Fruit fly (Drosophila melanogaster) whole organism, pupa: ENCODE results near the gene ras.

Experiments
- CG10348 ChIP-seq: fragments of 200-800 bp; sonication (Bioruptor generic); IDR thresholded peaks from 2 replicates; pipeline ENCODE4 v1.3.6; 2022; ENCODE audit warnings: missing biosample characterization, missing genetic modification characterization
- CG12605 ChIP-seq: fragments of 200-800 bp; sonication (Bioruptor generic); IDR thresholded peaks from 2 replicates; pipeline ENCODE4 v1.3.6; 2022; ENCODE audit warnings: missing biosample characterization, missing genetic modification characterization
- CG13204 ChIP-seq: fragments of 200-800 bp; sonication (Bioruptor generic); optimal IDR thresholded peaks from 2 replicates; lab custom pipeline; 2018; ENCODE audit warnings: missing biosample characterization, mild to moderate bottlenecking, missing genetic modification characterization, moderate library complexity
- CG17806 ChIP-seq: fragments of 200-800 bp; sonication (Bioruptor generic); optimal IDR thresholded peaks from 2 replicates; lab custom pipeline; 2018; ENCODE audit warnings: missing biosample characterization, mild to moderate bottlenecking, missing genetic modification characterization, moderate library complexity
- CG34367 ChIP-seq: fragments of 200-800 bp; sonication (Bioruptor generic); optimal IDR thresholded peaks from 2 replicates; lab custom pipeline; 2018; ENCODE audit warnings: missing biosample characterization, mild to moderate bottlenecking, missing genetic modification characterization
- CG8159 ChIP-seq: fragments of 200-800 bp; sonication (Bioruptor generic); optimal IDR thresholded peaks from 3 replicates; lab custom pipeline; 2018; ENCODE audit warnings: missing biosample characterization, mild to moderate bottlenecking, missing genetic modification characterization, moderate library complexity
- CG8301 ChIP-seq: fragments of 200-800 bp; sonication (Bioruptor generic); optimal IDR thresholded peaks from 2 replicates; lab custom pipeline; 2018; ENCODE audit warnings: missing biosample characterization, mild to moderate bottlenecking, missing genetic modification characterization
- D1 ChIP-seq: fragments of 200-800 bp; sonication (Bioruptor generic); optimal IDR thresholded peaks from 2 replicates; lab custom pipeline; 2018; ENCODE audit warnings: missing biosample characterization, mild to moderate bottlenecking, missing genetic modification characterization, moderate library complexity
- EcR ChIP-seq: fragments of 200-800 bp; sonication (Bioruptor generic); optimal IDR thresholded peaks from 3 replicates; lab custom pipeline; 2019; ENCODE audit warnings: missing biosample characterization, missing genetic modification characterization, mild to moderate bottlenecking, moderate library complexity, missing genetic modification reagents
- Snoo ChIP-seq: fragments of 200-800 bp; sonication (Bioruptor generic); optimal IDR thresholded peaks from 3 replicates; lab custom pipeline; 2017; ENCODE audit warnings: missing biosample characterization, mild to moderate bottlenecking, missing genetic modification characterization, inconsistent platforms
- fd96Ca ChIP-seq: fragments of 200-800 bp; sonication (Bioruptor generic); IDR thresholded peaks from 3 replicates; pipeline ENCODE4 v1.3.6; 2022; ENCODE audit warnings: missing biosample characterization, missing genetic modification characterization

DNA sequence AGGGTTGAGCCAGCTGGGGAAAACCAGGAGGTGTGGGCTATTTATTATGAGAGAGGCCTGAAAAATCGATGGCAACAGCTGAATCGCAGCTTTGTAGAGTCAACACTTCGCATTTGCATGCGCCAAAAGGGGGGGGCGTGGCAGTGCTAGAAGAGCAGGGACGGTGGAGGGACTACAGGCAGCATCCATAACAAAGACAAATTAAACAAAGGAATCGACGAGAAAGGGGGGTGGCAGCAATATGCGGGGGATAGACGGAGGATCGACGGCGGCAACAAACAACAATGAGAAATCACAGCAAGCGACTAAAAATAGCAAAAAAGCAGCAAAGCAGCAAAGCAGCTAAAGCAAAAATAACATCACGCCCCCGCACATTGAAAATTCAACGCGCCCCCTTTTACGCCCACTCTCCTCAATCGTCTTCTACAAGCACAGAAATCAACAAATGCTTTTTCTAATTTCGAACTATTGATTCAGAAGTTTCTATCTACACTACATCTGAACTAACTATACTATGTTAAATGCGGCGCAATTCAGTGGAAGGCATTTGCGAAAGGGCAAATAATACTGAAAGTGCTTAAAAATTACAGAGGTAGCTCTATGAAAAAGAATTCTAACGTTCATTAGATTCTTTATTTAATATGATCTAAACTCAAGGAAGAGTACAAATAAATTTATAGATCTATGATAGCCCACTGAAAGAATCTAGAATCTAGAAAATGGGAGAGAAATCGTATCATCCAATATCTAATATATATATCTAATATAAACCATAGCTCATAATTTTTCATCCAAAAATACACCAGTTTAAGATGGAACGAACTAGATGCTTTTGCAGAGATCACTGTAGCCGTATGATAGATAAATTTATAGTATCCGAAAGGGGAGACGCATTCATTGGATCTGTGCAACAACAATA, 9.3 kb upstream of the ras start:
- TF ChIP-seq D1 (tag; lab: Kevin White, UChicago) (no peak), EcR (no peak), CG34367 (no peak), CG12605 (no peak), Snoo (tag; lab: Kevin White, UChicago) (no peak), CG17806 (tag; lab: Kevin White, UChicago) (no peak), CG8159 (tag; lab: Kevin White, UChicago) (no peak), CG13204 (no peak), CG10348 (GFP tag; lab: Robert Waterston, UW) (no peak), CG8301 (no peak), fd96Ca (GFP tag; lab: Robert Waterston, UW) (0 out of 3 replicates have a peak, but pooled peaks have one; percentile 12)
